Fruit fly (Drosophila melanogaster): ENCODE measurements around the gene chinmo.
A peak's percentile ranks its signal among the peaks of the same experiment; 100 is the strongest.

Gene chinmo

dm6 chr2L:1655858-1656257, 4.8 kb downstream of the chinmo start (continued):
- TF ChIP-seq CG3407 (GFP tag; optimal IDR thresholded peaks at IDR 0.05) (no peak), nom (GFP tag; optimal IDR thresholded peaks at IDR 0.05) (no peak), CG14441 (GFP tag; IDR thresholded peaks at IDR 0.05) (peak; percentile 61), Rfx (GFP tag; IDR thresholded peaks at IDR 0.05) (peak; percentile 60), kni (GFP tag; optimal IDR thresholded peaks at IDR 0.05) (no peak), Camta (GFP tag; optimal IDR thresholded peaks at IDR 0.05) (no peak), ap (GFP tag; IDR thresholded peaks at IDR 0.05) (peak; percentile 23; the same call in 1 of the 2 replicates), Sry-β (GFP tag; optimal IDR thresholded peaks at IDR 0.05) (no peak), gem (tag; optimal IDR thresholded peaks at IDR 0.05) (peak; percentile 54), Blimp-1 (GFP tag; optimal IDR thresholded peaks at IDR 0.05) (no peak), sc (optimal IDR thresholded peaks at IDR 0.05) (no peak), sc (GFP tag; optimal IDR thresholded peaks at IDR 0.05) (no peak), CG14860 (GFP tag; IDR thresholded peaks at IDR 0.05; ENCODE audit: partially characterized antibody) (no peak), Drgx (GFP tag; IDR thresholded peaks at IDR 0.05) (no peak), CG7372 (GFP tag; IDR thresholded peaks at IDR 0.05) (no peak), CG7786 (GFP tag; optimal IDR thresholded peaks at IDR 0.05) (no peak), CG2712 (tag; optimal IDR thresholded peaks at IDR 0.05) (no peak), nmo (GFP tag; optimal IDR thresholded peaks at IDR 0.05) (peak; percentile 39), fu2 (GFP tag; optimal IDR thresholded peaks at IDR 0.05) (no peak), ATbp (GFP tag; optimal IDR thresholded peaks at IDR 0.05) (no peak), CG6813 (GFP tag; optimal IDR thresholded peaks at IDR 0.05) (no peak), CG3995 (GFP tag; optimal IDR thresholded peaks at IDR 0.05) (no peak), zf30C (GFP tag; optimal IDR thresholded peaks at IDR 0.05) (no peak), CG7987 (GFP tag; optimal IDR thresholded peaks at IDR 0.05) (no peak), Max (GFP tag; optimal IDR thresholded peaks at IDR 0.05) (no peak), ind (GFP tag; optimal IDR thresholded peaks at IDR 0.05) (peak; percentile 20), bcd (GFP tag; optimal IDR thresholded peaks at IDR 0.05) (peak; percentile 27), Ssrp (tag; optimal IDR thresholded peaks at IDR 0.05) (peak; percentile 35), CG13894 (tag; optimal IDR thresholded peaks at IDR 0.05) (no peak), CG11504 (tag; optimal IDR thresholded peaks at IDR 0.05) (peak; percentile 54), CG30403 (GFP tag; optimal IDR thresholded peaks at IDR 0.05) (peak; percentile 48), Meics (GFP tag; optimal IDR thresholded peaks at IDR 0.05) (peak; percentile 17), Lim3 (GFP tag; IDR thresholded peaks at IDR 0.05) (no peak), CG5953 (GFP tag; IDR thresholded peaks at IDR 0.05) (0 out of 2 replicates have a peak, but pooled peaks have one; percentile 46), HLHmδ (GFP tag; optimal IDR thresholded peaks at IDR 0.05) (no peak), mld (GFP tag; IDR thresholded peaks at IDR 0.05; ENCODE audit: partially characterized antibody) (no peak), crp (GFP tag; optimal IDR thresholded peaks at IDR 0.05) (no peak), CG14667 (GFP tag; IDR thresholded peaks at IDR 0.05) (no peak), sr (GFP tag; IDR thresholded peaks at IDR 0.05) (no peak), twi (tag; optimal IDR thresholded peaks at IDR 0.05) (no peak), bbx (GFP tag; IDR thresholded peaks at IDR 0.05; ENCODE audit: partially characterized antibody) (no peak), Ravus (GFP tag; IDR thresholded peaks at IDR 0.05) (no peak), Mrtf (GFP tag; IDR thresholded peaks at IDR 0.05) (no peak), dmrt11E (tag; optimal IDR thresholded peaks at IDR 0.05) (no peak), slou (GFP tag; optimal IDR thresholded peaks at IDR 0.05) (no peak), so (GFP tag; IDR thresholded peaks at IDR 0.05) (no peak), lola (GFP tag; optimal IDR thresholded peaks at IDR 0.05) (no peak), Rx (GFP tag; IDR thresholded peaks at IDR 0.05) (peak; percentile 45; the same call in 1 of the 2 replicates), sna (GFP tag; IDR thresholded peaks at IDR 0.05; ENCODE audit: partially characterized antibody) (no peak), CG15073 (GFP tag; optimal IDR thresholded peaks at IDR 0.05) (no peak), Oaz (GFP tag; IDR thresholded peaks at IDR 0.05) (no peak)
